Worm (Caenorhabditis elegans) whole organism, L4/young adult: ENCODE measurements around the gene dpy-27.

ENCODE experiments used
- W03F9.2 ChIP-seq: fragments of 150-350 bp; optimal IDR thresholded peaks from 2 replicates; lab custom pipeline; 2014; ENCODE audit warnings: missing biosample characterization, missing genetic modification characterization
- him-1 ChIP-seq: sonication (generic microtip); optimal IDR thresholded peaks from 2 replicates; lab custom pipeline; 2016; ENCODE audit warnings: missing genotype, missing genetic modification reagents, missing genetic modification characterization, missing compliant biosample characterization

DNA sequence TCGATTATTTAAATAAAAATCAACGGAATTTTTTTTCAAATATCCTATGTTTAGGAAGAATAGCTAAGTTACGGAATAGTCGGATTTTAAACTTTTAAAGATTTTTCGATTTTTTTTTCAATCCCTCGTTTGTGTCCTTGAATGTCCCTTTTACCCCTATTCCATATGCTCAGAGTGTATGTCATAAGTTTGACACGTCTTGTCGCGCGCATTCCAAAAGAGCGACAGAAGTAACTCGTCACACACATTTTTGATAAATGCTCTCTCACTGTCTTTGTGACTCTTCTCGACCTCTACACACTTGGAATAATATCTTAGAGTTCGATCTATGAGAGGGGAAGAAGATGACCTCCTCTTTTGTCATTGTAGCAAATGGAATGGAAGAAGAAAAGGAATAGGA, 35.6 kb downstream of the dpy-27 start:
- no peak for TF ChIP-seq W03F9.2 (tag; lab: Kevin White, UChicago)
- TF ChIP-seq him-1 (tag; lab: Kevin White, UChicago) = no peak
